Worm (Caenorhabditis elegans) whole organism, young adult: Measurements from ENCODE around the gene Y62F5A.10.

ENCODE experiments used
- B0019.2 ChIP-seq: fragments of 200-800 bp; sonication (Bioruptor generic); conservative IDR thresholded peaks from 2 replicates; pipeline ENCODE4 v1.3.6; 2022; ENCODE audit warnings: missing genetic modification reagents, missing genetic modification characterization, missing compliant biosample characterization
- B0261.1 ChIP-seq: sonication (generic microtip); optimal IDR thresholded peaks from 2 replicates; lab custom pipeline; 2016; ENCODE audit warnings: mild to moderate bottlenecking, missing genetic modification characterization, moderate library complexity, missing compliant biosample characterization
- D2030.7 ChIP-seq: fragments of 200-800 bp; sonication (Bioruptor generic); IDR thresholded peaks from 2 replicates; pipeline ENCODE4 v1.3.6; 2022; ENCODE audit warnings: missing genetic modification reagents, missing genetic modification characterization, missing compliant biosample characterization
- F10E7.11 ChIP-seq: sonication (generic microtip); optimal IDR thresholded peaks from 2 replicates; lab custom pipeline; 2017; ENCODE audit warnings: mild to moderate bottlenecking, missing genetic modification characterization, moderate library complexity, missing compliant biosample characterization
- F23B12.7 ChIP-seq: sonication (generic microtip); optimal IDR thresholded peaks from 2 replicates; lab custom pipeline; 2017; ENCODE audit warnings: missing genetic modification characterization, mild to moderate bottlenecking, missing compliant biosample characterization, antibody characterized with exemption, moderate library complexity; ENCODE audit not compliant: insufficient read depth
- F33H1.4 ChIP-seq: fragments of 200-800 bp; sonication (Bioruptor generic); IDR thresholded peaks from 2 replicates; pipeline ENCODE4 v1.3.6; 2022; ENCODE audit warnings: missing genetic modification reagents, missing genetic modification characterization, missing compliant biosample characterization
- F49E8.2 ChIP-seq: sonication (generic microtip); optimal IDR thresholded peaks from 3 replicates; lab custom pipeline; 2017; ENCODE audit warnings: missing genetic modification characterization, mild to moderate bottlenecking, missing compliant biosample characterization, antibody characterized with exemption, moderate library complexity; ENCODE audit not compliant: insufficient read depth
- F57A8.1 ChIP-seq: fragments of 200-800 bp; sonication (Bioruptor generic); optimal IDR thresholded peaks from 2 replicates; lab custom pipeline; 2018; ENCODE audit warnings: mild to moderate bottlenecking, missing genetic modification characterization, moderate library complexity, missing compliant biosample characterization
- K11D2.4 ChIP-seq: fragments of 200-800 bp; sonication (Bioruptor generic); IDR thresholded peaks from 2 replicates; pipeline ENCODE4 v1.3.6; 2022; ENCODE audit warnings: missing genetic modification reagents, missing genetic modification characterization, missing compliant biosample characterization
- Y56A3A.18 ChIP-seq: fragments of 200-800 bp; sonication (Bioruptor generic); IDR thresholded peaks from 2 replicates; pipeline ENCODE4 v1.3.6; 2022; ENCODE audit warnings: missing genetic modification reagents, missing genetic modification characterization, missing compliant biosample characterization
- aptf-2 ChIP-seq: fragments of 200-800 bp; sonication (Bioruptor generic); conservative IDR thresholded peaks from 2 replicates; pipeline ENCODE4 v1.3.6; 2022; ENCODE audit warnings: missing genetic modification reagents, missing genetic modification characterization, missing compliant biosample characterization
- attf-3 ChIP-seq: fragments of 200-800 bp; sonication (Bioruptor generic); conservative IDR thresholded peaks from 2 replicates; pipeline ENCODE4 v1.3.6; 2022; ENCODE audit warnings: missing genetic modification reagents, missing genetic modification characterization, missing compliant biosample characterization
- attf-5 ChIP-seq: fragments of 200-800 bp; sonication (Bioruptor generic); optimal IDR thresholded peaks from 2 replicates; lab custom pipeline; 2018; ENCODE audit warnings: mild to moderate bottlenecking, missing genetic modification characterization, missing compliant biosample characterization
- attf-6 ChIP-seq: fragments of 200-800 bp; sonication (Bioruptor generic); IDR thresholded peaks from 2 replicates; pipeline ENCODE4 v1.3.6; 2022; ENCODE audit warnings: missing genetic modification reagents, missing genetic modification characterization, missing compliant biosample characterization
- bed-1 ChIP-seq: fragments of 200-800 bp; sonication (Bioruptor generic); IDR thresholded peaks from 2 replicates; pipeline ENCODE4 v1.3.6; 2022; ENCODE audit warnings: missing genetic modification reagents, missing genetic modification characterization, missing compliant biosample characterization
- ceh-100 ChIP-seq: fragments of 200-800 bp; sonication (Bioruptor generic); IDR thresholded peaks from 2 replicates; pipeline ENCODE4 v1.3.6; 2022; ENCODE audit warnings: missing genetic modification reagents, missing genetic modification characterization, missing compliant biosample characterization
- ceh-79 ChIP-seq: sonication (generic microtip); optimal IDR thresholded peaks from 2 replicates; lab custom pipeline; 2017; ENCODE audit warnings: mild to moderate bottlenecking, missing genetic modification characterization, missing compliant biosample characterization
- ceh-91 ChIP-seq: fragments of 200-800 bp; sonication (Bioruptor generic); IDR thresholded peaks from 2 replicates; pipeline ENCODE4 v1.3.6; 2022; ENCODE audit warnings: missing genetic modification reagents, missing genetic modification characterization, missing compliant biosample characterization
- chd-7 ChIP-seq: sonication (generic microtip); optimal IDR thresholded peaks from 2 replicates; lab custom pipeline; 2016; ENCODE audit warnings: mild to moderate bottlenecking, missing genetic modification characterization, moderate library complexity, missing compliant biosample characterization
- die-1 ChIP-seq: sonication (generic microtip); optimal IDR thresholded peaks from 2 replicates; lab custom pipeline; 2016; ENCODE audit warnings: missing genotype, mild to moderate bottlenecking, missing genetic modification characterization, missing compliant biosample characterization
- egl-18 ChIP-seq: fragments of 200-800 bp; sonication (Bioruptor generic); IDR thresholded peaks from 2 replicates; pipeline ENCODE4 v1.3.6; 2022; ENCODE audit warnings: missing genetic modification reagents, missing genetic modification characterization, missing compliant biosample characterization
- egrh-3 ChIP-seq: fragments of 200-800 bp; sonication (Bioruptor generic); IDR thresholded peaks from 2 replicates; pipeline ENCODE4 v1.3.6; 2022; ENCODE audit warnings: missing genetic modification reagents, missing genetic modification characterization, missing compliant biosample characterization
- ekl-4 ChIP-seq: fragments of 200-800 bp; sonication (Bioruptor generic); IDR thresholded peaks from 2 replicates; pipeline ENCODE4 v1.3.6; 2022; ENCODE audit warnings: missing genetic modification reagents, missing genetic modification characterization, missing compliant biosample characterization
- hmg-1.2 ChIP-seq: fragments of 200-800 bp; sonication (Bioruptor generic); IDR thresholded peaks from 2 replicates; pipeline ENCODE4 v1.3.6; 2022; ENCODE audit warnings: missing genetic modification reagents, missing genetic modification characterization, missing compliant biosample characterization
- hmg-20 ChIP-seq: fragments of 200-800 bp; sonication (Bioruptor generic); IDR thresholded peaks from 2 replicates; pipeline ENCODE4 v1.3.6; 2022; ENCODE audit warnings: missing genetic modification reagents, missing genetic modification characterization, missing compliant biosample characterization
- let-607 ChIP-seq, 2 experiments: fragments of 200-800 bp in 1 of 2; sonication (Bioruptor generic) in 1 of 2; sonication (generic microtip) in 1 of 2; optimal IDR thresholded peaks; 2 replicates each; lab custom pipeline; 2016 to 2018; ENCODE audit warnings: mild to moderate bottlenecking in 2 of 2, missing compliant biosample characterization in 2 of 2, missing genetic modification characterization in 2 of 2, moderate library complexity in 2 of 2, missing genotype in 1 of 2
- lin-54 ChIP-seq: fragments of 200-800 bp; sonication (Bioruptor generic); optimal IDR thresholded peaks from 2 replicates; lab custom pipeline; 2018; ENCODE audit warnings: mild to moderate bottlenecking, missing genetic modification characterization, missing compliant biosample characterization
- lir-1 ChIP-seq: fragments of 200-800 bp; sonication (Bioruptor generic); conservative IDR thresholded peaks from 2 replicates; pipeline ENCODE4 v1.3.6; 2022; ENCODE audit warnings: missing genetic modification reagents, missing genetic modification characterization, missing compliant biosample characterization
- lsy-27 ChIP-seq: sonication (generic microtip); optimal IDR thresholded peaks from 2 replicates; lab custom pipeline; 2017; ENCODE audit warnings: missing genetic modification characterization, mild to moderate bottlenecking, missing compliant biosample characterization, antibody characterized with exemption, missing genotype, borderline replicate concordance; ENCODE audit not compliant: insufficient read depth
- madf-6 ChIP-seq: fragments of 200-800 bp; sonication (Bioruptor generic); IDR thresholded peaks from 2 replicates; pipeline ENCODE4 v1.3.6; 2022; ENCODE audit warnings: missing genetic modification reagents, missing genetic modification characterization, missing compliant biosample characterization
- madf-8 ChIP-seq: fragments of 200-800 bp; sonication (Bioruptor generic); conservative IDR thresholded peaks from 2 replicates; pipeline ENCODE4 v1.3.6; 2022; ENCODE audit warnings: missing genetic modification reagents, missing genetic modification characterization, missing compliant biosample characterization
- mxl-1 ChIP-seq: sonication (generic microtip); optimal IDR thresholded peaks from 2 replicates; lab custom pipeline; 2016; ENCODE audit warnings: missing genetic modification characterization, missing compliant biosample characterization
- nhr-27 ChIP-seq: fragments of 200-800 bp; sonication (Bioruptor generic); optimal IDR thresholded peaks from 2 replicates; lab custom pipeline; 2018; ENCODE audit warnings: mild to moderate bottlenecking, missing genetic modification characterization, moderate library complexity, missing compliant biosample characterization
- nhr-80 ChIP-seq: sonication (generic microtip); optimal IDR thresholded peaks from 2 replicates; lab custom pipeline; 2016; ENCODE audit warnings: missing genetic modification characterization, missing compliant biosample characterization
- pbrm-1 ChIP-seq: fragments of 200-800 bp; sonication (Bioruptor generic); IDR thresholded peaks from 2 replicates; pipeline ENCODE4 v1.3.6; 2022; ENCODE audit warnings: missing genetic modification reagents, missing genetic modification characterization, missing compliant biosample characterization
- pha-4 ChIP-seq: fragments of 150-350 bp; sonication (generic microtip); optimal IDR thresholded peaks from 2 replicates; lab custom pipeline; 2014; ENCODE audit warnings: missing biosample characterization, missing genetic modification reagents, missing genetic modification characterization
- repo-1 ChIP-seq: sonication (generic microtip); optimal IDR thresholded peaks from 2 replicates; lab custom pipeline; 2017; ENCODE audit warnings: mild to moderate bottlenecking, missing genetic modification characterization, missing compliant biosample characterization
- sdz-38 ChIP-seq: sonication (generic microtip); optimal IDR thresholded peaks from 2 replicates; lab custom pipeline; 2016; ENCODE audit warnings: missing genotype, missing genetic modification characterization, missing compliant biosample characterization
- snpc-1.1 ChIP-seq: sonication (generic microtip); optimal IDR thresholded peaks from 2 replicates; lab custom pipeline; 2017; ENCODE audit warnings: missing genetic modification characterization, mild to moderate bottlenecking, missing compliant biosample characterization, antibody characterized with exemption, moderate library complexity, missing genotype, missing genetic modification reagents; ENCODE audit not compliant: insufficient read depth
- snpc-3.4 ChIP-seq: sonication (generic microtip); optimal IDR thresholded peaks from 2 replicates; lab custom pipeline; 2017; ENCODE audit warnings: missing genetic modification characterization, mild to moderate bottlenecking, missing compliant biosample characterization, antibody characterized with exemption, moderate library complexity, missing genotype, missing genetic modification reagents
- tbx-9 ChIP-seq: sonication (generic microtip); optimal IDR thresholded peaks from 2 replicates; lab custom pipeline; 2016; ENCODE audit warnings: borderline replicate concordance, missing genetic modification characterization, inconsistent platforms, missing compliant biosample characterization
- tlf-1 ChIP-seq: fragments of 200-800 bp; sonication (Bioruptor generic); optimal IDR thresholded peaks from 2 replicates; lab custom pipeline; 2018; ENCODE audit warnings: mild to moderate bottlenecking, missing genetic modification characterization, missing compliant biosample characterization
- ztf-26 ChIP-seq: sonication (generic microtip); optimal IDR thresholded peaks from 2 replicates; lab custom pipeline; 2017; ENCODE audit warnings: missing genetic modification characterization, missing compliant biosample characterization

Gene Y62F5A.10

ce11 chrII:11473525-11474181, 47.7 kb upstream of the Y62F5A.10 start, which contains the start of the genes metl-1 and W02B12.11 (continued):
- TF ChIP-seq ceh-91 (peak; percentile 35; the same call in 1 of the 2 replicates), lir-1 (GFP tag; lab: Robert Waterston, UW) (0 out of 2 replicates have a peak, but pooled peaks have one; percentile 30), attf-6 (GFP tag; lab: Robert Waterston, UW) (no peak), lsy-27 (tag; lab: Kevin White, UChicago) (no peak), tbx-9 (no peak), nhr-80 (tag; lab: Kevin White, UChicago) (peak; percentile 55), ceh-79 (no peak), attf-5 (GFP tag; lab: Kevin White, UChicago) (peak; percentile 78), F57A8.1 (GFP tag; lab: Kevin White, UChicago) (no peak), let-607 (tag; optimal IDR thresholded peaks at IDR 0.05; lab: Kevin White, UChicago) (peak in 1 of 2 experiments; percentile 57), snpc-1.1 (tag; lab: Kevin White, UChicago) (peak; percentile 39), ekl-4 (GFP tag; lab: Robert Waterston, UW) (peak; percentile 92), hmg-20 (GFP tag; lab: Robert Waterston, UW) (peak; percentile 80), pha-4 (tag; lab: Kevin White, UChicago) (no peak), F10E7.11 (tag; lab: Kevin White, UChicago) (no peak), F23B12.7 (tag; lab: Kevin White, UChicago) (peak; percentile 25), F33H1.4 (GFP tag; lab: Robert Waterston, UW) (peak; percentile 75), madf-6 (GFP tag; lab: Robert Waterston, UW) (peak; percentile 91), K11D2.4 (GFP tag; lab: Robert Waterston, UW) (peak; percentile 83), snpc-3.4 (tag; lab: Kevin White, UChicago) (peak; percentile 41), pbrm-1 (GFP tag; lab: Robert Waterston, UW) (peak; percentile 90), mxl-1 (tag; lab: Kevin White, UChicago) (no peak), egrh-3 (no peak), repo-1 (peak; percentile 70), lin-54 (GFP tag; lab: Kevin White, UChicago) (peak; percentile 87), sdz-38 (tag; lab: Kevin White, UChicago) (no peak), hmg-1.2 (GFP tag; lab: Robert Waterston, UW) (peak; percentile 92), nhr-27 (tag; lab: Kevin White, UChicago) (no peak), madf-8 (GFP tag; lab: Robert Waterston, UW) (peak; percentile 67), aptf-2 (GFP tag; lab: Robert Waterston, UW) (no peak), die-1 (tag; lab: Kevin White, UChicago) (peak; percentile 33), chd-7 (tag; lab: Kevin White, UChicago) (peak; percentile 52), egl-18 (GFP tag; lab: Robert Waterston, UW) (0 out of 2 replicates have a peak, but pooled peaks have one; percentile 38), ztf-26 (tag; lab: Kevin White, UChicago) (peak; percentile 44), B0261.1 (peak; percentile 3), Y56A3A.18 (GFP tag; lab: Robert Waterston, UW) (peak; percentile 72; the same call in 1 of the 2 replicates), attf-3 (GFP tag; lab: Robert Waterston, UW) (peak; percentile 69), D2030.7 (GFP tag; lab: Robert Waterston, UW) (peak; percentile 80), bed-1 (GFP tag; lab: Robert Waterston, UW) (no peak), B0019.2 (GFP tag; lab: Robert Waterston, UW) (no peak; the same call in 1 of the 2 replicates), F49E8.2 (peak; percentile 12), ceh-100 (peak; percentile 76), tlf-1 (peak; percentile 74)
